Fruit fly (Drosophila melanogaster): ENCODE results near the gene obst-G.

Gene obst-G

DNA sequence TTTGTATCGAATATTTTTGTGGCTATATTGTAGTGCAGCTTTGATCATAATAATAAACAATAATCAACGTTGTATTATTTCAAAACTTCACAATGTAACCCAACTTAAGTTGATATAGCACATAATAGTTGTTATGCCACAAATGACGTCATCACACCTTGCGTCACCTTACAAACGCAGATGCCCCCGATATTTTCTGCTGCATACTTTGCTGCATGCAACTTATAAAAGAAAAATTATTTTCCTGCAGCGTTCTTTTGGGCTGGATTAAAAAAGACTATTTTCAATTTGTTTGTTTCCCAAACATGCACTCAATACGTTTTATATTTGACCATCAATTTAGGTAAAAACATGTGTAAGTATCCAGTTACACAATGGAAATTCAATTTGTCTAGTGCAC, 34.9 kb downstream of the obst-G start:
- no peak for TF ChIP-seq CG9948 (tag; optimal IDR thresholded peaks at IDR 0.05)
- no peak for TF ChIP-seq Snoo (tag; optimal IDR thresholded peaks at IDR 0.05)

Data from whole organism, pupa.